Worm (Caenorhabditis elegans): ENCODE data around the gene Y37H2A.14.

DNA sequence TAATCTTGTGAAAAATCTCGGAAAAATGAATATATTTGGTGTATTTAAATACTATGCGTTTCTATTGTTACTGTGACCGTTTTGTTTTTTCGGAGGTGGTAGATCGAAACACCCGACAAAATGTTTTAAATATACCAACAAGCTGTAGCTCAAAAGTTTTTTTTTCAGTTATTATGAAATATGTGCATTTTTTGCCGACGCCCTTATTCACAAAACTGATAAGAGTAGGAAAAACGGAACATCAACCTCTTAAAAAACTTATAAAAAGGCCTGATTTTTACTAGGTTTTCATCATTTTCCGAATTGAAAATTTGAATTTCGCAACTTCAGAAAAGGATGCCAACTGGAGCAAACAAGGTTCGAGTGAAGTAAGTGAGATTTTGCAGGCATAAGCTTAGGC is at the start of gene Y37H2A.14:
- no peak for TF ChIP-seq unc-86 (tag; optimal IDR thresholded peaks at IDR 0.05)
- no peak for TF ChIP-seq nhr-28 (tag; optimal IDR thresholded peaks at IDR 0.05)
- TF ChIP-seq ztf-4 (tag; optimal IDR thresholded peaks at IDR 0.05), result no peak
- TF ChIP-seq mdl-1 (tag; optimal IDR thresholded peaks at IDR 0.05), result no peak
- no peak for TF ChIP-seq zag-1 (tag; optimal IDR thresholded peaks at IDR 0.05)
- no peak for TF ChIP-seq ceh-88 (GFP tag; IDR thresholded peaks at IDR 0.05)

Data from whole organism, L1 larva.